Fruit fly (Drosophila melanogaster): Measurements from ENCODE around the gene CG31099.

The CG31099 gene

dm6 chr3R:25316016-25316415, 5.3 kb upstream of the CG31099 start, which contains the start of gene CG10559:
CG10559 (minus strand) TSS chr3R:25316116.
- TF ChIP-seq psq (optimal IDR thresholded peaks at IDR 0.05), result no peak
- no peak for TF ChIP-seq h (optimal IDR thresholded peaks at IDR 0.05)
- TF ChIP-seq Sin3A (optimal IDR thresholded peaks at IDR 0.05), result no peak
- no peak for TF ChIP-seq insv (optimal IDR thresholded peaks at IDR 0.05)
- TF ChIP-seq ttk (optimal IDR thresholded peaks at IDR 0.05), result no peak
- TF ChIP-seq Myc (optimal IDR thresholded peaks at IDR 0.05), result no peak

- TF ChIP-seq ttk (optimal IDR thresholded peaks at IDR 0.05), result no peak
- TF ChIP-seq Myc (optimal IDR thresholded peaks at IDR 0.05), result no peak
- TF ChIP-seq insv (optimal IDR thresholded peaks at IDR 0.05), result no peak
- TF ChIP-seq h (optimal IDR thresholded peaks at IDR 0.05), result no peak
- TF ChIP-seq psq (optimal IDR thresholded peaks at IDR 0.05), result no peak
- TF ChIP-seq Sin3A (optimal IDR thresholded peaks at IDR 0.05), result no peak
Observed at dm6 chr3R:25313771-25314170, 3.0 kb upstream of the CG31099 start, which contains the start of gene CG31087. CG31087 (minus strand) TSS chr3R:25313833.

- TF ChIP-seq insv (optimal IDR thresholded peaks at IDR 0.05) (no peak), ttk (optimal IDR thresholded peaks at IDR 0.05) (no peak), Sin3A (optimal IDR thresholded peaks at IDR 0.05) (no peak), psq (optimal IDR thresholded peaks at IDR 0.05) (no peak), h (optimal IDR thresholded peaks at IDR 0.05) (no peak), Myc (optimal IDR thresholded peaks at IDR 0.05) (no peak)
Observed at dm6 chr3R:25312583-25312982, 1.8 kb upstream of the CG31099 start.

- no peak for TF ChIP-seq ttk (optimal IDR thresholded peaks at IDR 0.05)
- no peak for TF ChIP-seq insv (optimal IDR thresholded peaks at IDR 0.05)
- TF ChIP-seq Sin3A (optimal IDR thresholded peaks at IDR 0.05), result no peak
- no peak for TF ChIP-seq Myc (optimal IDR thresholded peaks at IDR 0.05)
- TF ChIP-seq h (optimal IDR thresholded peaks at IDR 0.05), result no peak
- no peak for TF ChIP-seq psq (optimal IDR thresholded peaks at IDR 0.05)
Observed at dm6 chr3R:25309175-25309574, 1.6 kb downstream of the CG31099 start.

- TF ChIP-seq Sin3A (optimal IDR thresholded peaks at IDR 0.05), result no peak
- TF ChIP-seq ttk (optimal IDR thresholded peaks at IDR 0.05), result no peak
- no peak for TF ChIP-seq insv (optimal IDR thresholded peaks at IDR 0.05)
- no peak for TF ChIP-seq psq (optimal IDR thresholded peaks at IDR 0.05)
- TF ChIP-seq h (optimal IDR thresholded peaks at IDR 0.05), result no peak
- TF ChIP-seq Myc (optimal IDR thresholded peaks at IDR 0.05), result no peak
Observed at dm6 chr3R:25308228-25308627, 2.5 kb downstream of the CG31099 start, which contains the start of gene CG10550. CG10550 (minus strand) TSS chr3R:25308391.

dm6 chr3R:25305822-25306544, 4.8 kb downstream of the CG31099 start:
- TF ChIP-seq psq (optimal IDR thresholded peaks at IDR 0.05) (no peak), Myc (optimal IDR thresholded peaks at IDR 0.05) (no peak), h (optimal IDR thresholded peaks at IDR 0.05) (no peak), ttk (optimal IDR thresholded peaks at IDR 0.05) (no peak), Sin3A (optimal IDR thresholded peaks at IDR 0.05) (no peak), insv (optimal IDR thresholded peaks at IDR 0.05) (no peak)

dm6 chr3R:25303857-25304440, 6.8 kb downstream of the CG31099 start, which contains the start of gene CG31436:
CG31436 (plus strand) TSS chr3R:25304137.
- TF ChIP-seq h (optimal IDR thresholded peaks at IDR 0.05), result no peak
- TF ChIP-seq Myc (optimal IDR thresholded peaks at IDR 0.05), result no peak
- TF ChIP-seq insv (optimal IDR thresholded peaks at IDR 0.05), result no peak
- no peak for TF ChIP-seq Sin3A (optimal IDR thresholded peaks at IDR 0.05)
- no peak for TF ChIP-seq psq (optimal IDR thresholded peaks at IDR 0.05)
- TF ChIP-seq ttk (optimal IDR thresholded peaks at IDR 0.05), result no peak

dm6 chr3R:25302239-25302638, 8.5 kb downstream of the CG31099 start, which contains the start of gene CG31370:
CG31370 (plus strand) TSS chr3R:25302464.
- TF ChIP-seq Sin3A (optimal IDR thresholded peaks at IDR 0.05) (no peak), h (optimal IDR thresholded peaks at IDR 0.05) (no peak), Myc (optimal IDR thresholded peaks at IDR 0.05) (no peak), psq (optimal IDR thresholded peaks at IDR 0.05) (no peak), insv (optimal IDR thresholded peaks at IDR 0.05) (no peak)

dm6 chr3R:25300575-25300974, 10.2 kb downstream of the CG31099 start, which contains the start of gene CG13659:
CG13659 (plus strand) TSS chr3R:25300891.
- TF ChIP-seq h (optimal IDR thresholded peaks at IDR 0.05) (no peak), insv (optimal IDR thresholded peaks at IDR 0.05) (no peak), ttk (optimal IDR thresholded peaks at IDR 0.05) (no peak), psq (optimal IDR thresholded peaks at IDR 0.05) (no peak), Sin3A (optimal IDR thresholded peaks at IDR 0.05) (no peak), Myc (optimal IDR thresholded peaks at IDR 0.05) (no peak)

- TF ChIP-seq ttk (optimal IDR thresholded peaks at IDR 0.05), result no peak
- no peak for TF ChIP-seq Myc (optimal IDR thresholded peaks at IDR 0.05)
- no peak for TF ChIP-seq psq (optimal IDR thresholded peaks at IDR 0.05)
- no peak for TF ChIP-seq insv (optimal IDR thresholded peaks at IDR 0.05)
- no peak for TF ChIP-seq h (optimal IDR thresholded peaks at IDR 0.05)
- no peak for TF ChIP-seq Sin3A (optimal IDR thresholded peaks at IDR 0.05)
Observed at dm6 chr3R:25299507-25299964, 11.2 kb downstream of the CG31099 start, which contains the start of gene CG31288. CG31288 (minus strand) TSS chr3R:25299557.

- TF ChIP-seq ttk (optimal IDR thresholded peaks at IDR 0.05) (no peak), Sin3A (optimal IDR thresholded peaks at IDR 0.05) (no peak), psq (optimal IDR thresholded peaks at IDR 0.05) (no peak), Myc (optimal IDR thresholded peaks at IDR 0.05) (no peak), insv (optimal IDR thresholded peaks at IDR 0.05) (no peak), h (optimal IDR thresholded peaks at IDR 0.05) (no peak)
Observed at dm6 chr3R:25297678-25298077, 13.1 kb downstream of the CG31099 start, which contains the start of gene CG31097. CG31097 (minus strand) TSS chr3R:25297778.

Measured in Kc167 (cell line).